Worm (Caenorhabditis elegans) whole organism, L3 larva: ENCODE measurements around the gene mdt-1.2.
A peak's percentile ranks its signal among the peaks of the same experiment; 100 is the strongest.

Experiments used
- ZK546.5 ChIP-seq: sonication (generic microtip); optimal IDR thresholded peaks from 2 replicates; lab custom pipeline; 2017; ENCODE audit warnings: missing biosample characterization, missing genetic modification characterization
- aly-2 ChIP-seq: fragments of 150-350 bp; optimal IDR thresholded peaks from 2 replicates; lab custom pipeline; 2014; ENCODE audit warnings: missing biosample characterization, missing genetic modification characterization
- ceh-16 ChIP-seq: sonication (generic microtip); optimal IDR thresholded peaks from 2 replicates; lab custom pipeline; 2017; ENCODE audit warnings: missing biosample characterization, missing genetic modification characterization
- ceh-28 ChIP-seq: fragments of 150-350 bp; optimal IDR thresholded peaks from 2 replicates; lab custom pipeline; 2014; ENCODE audit warnings: missing biosample characterization, missing genetic modification reagents, missing genetic modification characterization
- ceh-9 ChIP-seq: sonication (generic microtip); optimal IDR thresholded peaks from 2 replicates; lab custom pipeline; 2018; ENCODE audit warnings: missing biosample characterization, missing genetic modification characterization
- daf-12 ChIP-seq: fragments of 150-350 bp; optimal IDR thresholded peaks from 2 replicates; lab custom pipeline; 2014; ENCODE audit warnings: missing biosample characterization, missing genetic modification reagents, missing genetic modification characterization
- egl-27 ChIP-seq: sonication (generic microtip); optimal IDR thresholded peaks from 4 replicates; lab custom pipeline; 2017; ENCODE audit warnings: missing biosample characterization, missing genetic modification reagents, missing genetic modification characterization
- egl-5 ChIP-seq: fragments of 150-350 bp; optimal IDR thresholded peaks from 2 replicates; lab custom pipeline; 2017; ENCODE audit warnings: missing biosample characterization, missing genetic modification reagents, missing genetic modification characterization, inconsistent platforms
- elt-1 ChIP-seq: fragments of 150-350 bp; optimal IDR thresholded peaks from 2 replicates; lab custom pipeline; 2014; ENCODE audit warnings: missing biosample characterization, missing genetic modification characterization
- elt-2 ChIP-seq: sonication (generic microtip); optimal IDR thresholded peaks from 2 replicates; lab custom pipeline; 2016; ENCODE audit warnings: missing genetic modification reagents, mild to moderate bottlenecking, missing genetic modification characterization, missing compliant biosample characterization
- eor-1 ChIP-seq, 2 experiments: fragments of 150-350 bp; optimal IDR thresholded peaks; 2 replicates each; lab custom pipeline; 2014 to 2018; ENCODE audit warnings: missing biosample characterization in 2 of 2, missing genetic modification characterization in 2 of 2
- fkh-10 ChIP-seq: sonication (generic microtip); optimal IDR thresholded peaks from 2 replicates; lab custom pipeline; 2017; ENCODE audit warnings: missing biosample characterization, missing genetic modification reagents, missing genetic modification characterization
- fkh-2 ChIP-seq: fragments of 150-350 bp; optimal IDR thresholded peaks from 2 replicates; lab custom pipeline; 2014; ENCODE audit warnings: missing biosample characterization, missing genetic modification reagents, missing genetic modification characterization
- hmg-11 ChIP-seq: sonication (generic microtip); optimal IDR thresholded peaks from 2 replicates; lab custom pipeline; 2016; ENCODE audit warnings: missing genetic modification characterization, missing compliant biosample characterization
- lin-15B ChIP-seq: fragments of 150-350 bp; optimal IDR thresholded peaks from 2 replicates; lab custom pipeline; 2014; ENCODE audit warnings: missing biosample characterization, missing genetic modification characterization
- lin-39 ChIP-seq: fragments of 150-350 bp; optimal IDR thresholded peaks from 2 replicates; lab custom pipeline; 2018; ENCODE audit warnings: missing biosample characterization, missing genetic modification reagents, missing genetic modification characterization
- lsy-12 ChIP-seq: sonication (generic microtip); optimal IDR thresholded peaks from 2 replicates; lab custom pipeline; 2016; ENCODE audit warnings: mild to moderate bottlenecking, missing genetic modification characterization, missing compliant biosample characterization
- mml-1 ChIP-seq: fragments of 150-350 bp; sonication (generic microtip); optimal IDR thresholded peaks from 3 replicates; lab custom pipeline; 2014; ENCODE audit warnings: missing biosample characterization, missing genetic modification characterization
- nfya-1 ChIP-seq: sonication (generic microtip); optimal IDR thresholded peaks from 2 replicates; lab custom pipeline; 2017; ENCODE audit warnings: missing genetic modification characterization, mild to moderate bottlenecking, missing compliant biosample characterization, antibody characterized with exemption, moderate library complexity; ENCODE audit not compliant: insufficient read depth
- nhr-11 ChIP-seq: fragments of 150-350 bp; optimal IDR thresholded peaks from 2 replicates; lab custom pipeline; 2014; ENCODE audit warnings: missing biosample characterization, missing genetic modification characterization
- nhr-12 ChIP-seq: fragments of 150-350 bp; optimal IDR thresholded peaks from 2 replicates; lab custom pipeline; 2014; ENCODE audit warnings: missing biosample characterization, missing genetic modification characterization
- nhr-23 ChIP-seq: fragments of 150-350 bp; optimal IDR thresholded peaks from 2 replicates; lab custom pipeline; 2014; ENCODE audit warnings: missing biosample characterization, missing genetic modification reagents, missing genetic modification characterization
- nhr-237 ChIP-seq: fragments of 150-350 bp; optimal IDR thresholded peaks from 2 replicates; lab custom pipeline; 2014; ENCODE audit warnings: missing biosample characterization, missing genetic modification characterization
- nhr-25 ChIP-seq: sonication (generic microtip); optimal IDR thresholded peaks from 2 replicates; lab custom pipeline; 2017; ENCODE audit warnings: missing biosample characterization, missing genetic modification characterization
- nhr-28 ChIP-seq: fragments of 150-350 bp; optimal IDR thresholded peaks from 2 replicates; lab custom pipeline; 2014; ENCODE audit warnings: missing biosample characterization, missing genetic modification characterization
- nhr-43 ChIP-seq: sonication (generic microtip); optimal IDR thresholded peaks from 2 replicates; lab custom pipeline; 2016; ENCODE audit warnings: mild to moderate bottlenecking, missing genetic modification characterization, missing compliant biosample characterization; ENCODE audit not compliant: poor library complexity, severe bottlenecking
- nhr-67 ChIP-seq: fragments of 150-350 bp; optimal IDR thresholded peaks from 2 replicates; lab custom pipeline; 2014; ENCODE audit warnings: missing biosample characterization, missing genetic modification characterization
- nhr-76 ChIP-seq: fragments of 150-350 bp; sonication (generic microtip); optimal IDR thresholded peaks from 5 replicates; lab custom pipeline; 2014; ENCODE audit warnings: missing biosample characterization, missing genetic modification characterization
- nhr-77 ChIP-seq: fragments of 150-350 bp; optimal IDR thresholded peaks from 2 replicates; lab custom pipeline; 2014; ENCODE audit warnings: missing biosample characterization, missing genetic modification characterization
- pha-4 ChIP-seq: fragments of 150-350 bp; optimal IDR thresholded peaks from 2 replicates; lab custom pipeline; 2014; ENCODE audit warnings: missing biosample characterization, missing genetic modification reagents, missing genetic modification characterization
- pqm-1 ChIP-seq: fragments of 150-350 bp; optimal IDR thresholded peaks from 2 replicates; lab custom pipeline; 2017; ENCODE audit warnings: missing biosample characterization, missing genetic modification characterization, inconsistent platforms
- sea-2 ChIP-seq: fragments of 150-350 bp; sonication (generic microtip); optimal IDR thresholded peaks from 4 replicates; lab custom pipeline; 2014; ENCODE audit warnings: missing biosample characterization, missing genetic modification reagents, missing genetic modification characterization
- skn-1 ChIP-seq: fragments of 150-350 bp; optimal IDR thresholded peaks from 2 replicates; lab custom pipeline; 2014; ENCODE audit warnings: missing biosample characterization, missing genetic modification characterization
- snpc-4 ChIP-seq: fragments of 150-350 bp; optimal IDR thresholded peaks from 2 replicates; lab custom pipeline; 2014; ENCODE audit warnings: missing biosample characterization, missing genetic modification characterization
- tbx-2 ChIP-seq: sonication (generic microtip); optimal IDR thresholded peaks from 2 replicates; lab custom pipeline; 2016; ENCODE audit warnings: mild to moderate bottlenecking, missing genetic modification characterization, missing compliant biosample characterization
- unc-39 ChIP-seq: sonication (generic microtip); optimal IDR thresholded peaks from 4 replicates; lab custom pipeline; 2017; ENCODE audit warnings: missing biosample characterization, missing genetic modification characterization
- zag-1 ChIP-seq: fragments of 150-350 bp; optimal IDR thresholded peaks from 2 replicates; lab custom pipeline; 2014; ENCODE audit warnings: missing biosample characterization, missing genetic modification characterization
- ztf-11 ChIP-seq: fragments of 150-350 bp; optimal IDR thresholded peaks from 2 replicates; lab custom pipeline; 2014; ENCODE audit warnings: missing biosample characterization, missing genetic modification characterization
- ztf-4 ChIP-seq: fragments of 150-350 bp; optimal IDR thresholded peaks from 2 replicates; lab custom pipeline; 2014; ENCODE audit warnings: missing biosample characterization, missing genetic modification characterization

The mdt-1.2 gene

DNA sequence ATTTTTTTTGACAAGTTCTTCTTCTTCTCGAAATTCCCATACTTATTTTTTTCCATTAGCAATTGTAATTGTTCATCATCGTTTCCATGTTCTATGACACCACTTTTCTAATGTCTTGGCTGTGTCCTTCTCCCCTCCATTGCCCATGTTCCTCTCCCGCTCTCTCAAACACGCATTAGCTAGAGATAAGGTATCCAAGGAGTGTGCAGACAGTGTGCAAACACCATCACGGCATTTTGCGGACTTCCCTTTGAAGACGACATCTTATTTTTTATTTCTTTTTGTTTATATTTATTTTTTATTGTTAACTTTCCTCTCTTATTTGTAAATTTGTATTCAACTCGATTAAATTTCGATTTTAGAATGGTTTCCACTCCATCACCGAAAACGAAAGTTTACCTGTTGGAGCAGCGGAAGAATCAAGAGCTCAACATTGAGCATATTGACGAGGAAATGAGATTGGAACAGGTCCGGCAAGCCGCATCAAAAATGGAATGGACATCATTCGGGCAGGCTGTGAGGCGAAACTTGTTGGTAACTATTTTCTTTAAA lies at the start of gene mdt-1.2:
mdt-1.2 (plus strand) TSS at position 363 of the 552 bp plus-strand sequence.
- no peak for TF ChIP-seq ceh-16 (tag; lab: Kevin White, UChicago)
- TF ChIP-seq hmg-11: peak; percentile 84
- peak; percentile 62 for TF ChIP-seq lin-39 (tag; lab: Kevin White, UChicago)
- TF ChIP-seq nhr-11 (tag; lab: Kevin White, UChicago): no peak
- peak; percentile 52 for TF ChIP-seq nhr-23 (tag; lab: Kevin White, UChicago)
- TF ChIP-seq tbx-2 (tag; lab: Kevin White, UChicago): peak; percentile 54
- no peak for TF ChIP-seq nhr-76 (tag; lab: Kevin White, UChicago)
- peak; percentile 58 for TF ChIP-seq pqm-1
- no peak for TF ChIP-seq unc-39 (tag; lab: Kevin White, UChicago)
- peak; percentile 48 for TF ChIP-seq nhr-43 (tag; lab: Kevin White, UChicago)
- no peak for TF ChIP-seq nhr-28 (tag; lab: Kevin White, UChicago)
- no peak for TF ChIP-seq fkh-2 (tag; lab: Kevin White, UChicago)
- TF ChIP-seq nhr-67 (tag; lab: Kevin White, UChicago): no peak
- TF ChIP-seq snpc-4 (tag; lab: Kevin White, UChicago): peak; percentile 65
- no peak for TF ChIP-seq fkh-10
- peak; percentile 62 for TF ChIP-seq nhr-25 (tag; lab: Kevin White, UChicago)
- TF ChIP-seq egl-5: peak; percentile 69
- TF ChIP-seq nfya-1 (tag; lab: Kevin White, UChicago): peak; percentile 84
- TF ChIP-seq egl-27: peak; percentile 17
- no peak for TF ChIP-seq zag-1 (tag; lab: Kevin White, UChicago)
- TF ChIP-seq aly-2 (tag; lab: Kevin White, UChicago): no peak
- TF ChIP-seq eor-1 (tag; optimal IDR thresholded peaks at IDR 0.05; lab: Kevin White, UChicago): no peak
- peak; percentile 13 for TF ChIP-seq lsy-12 (tag; lab: Kevin White, UChicago)
- no peak for TF ChIP-seq daf-12 (tag; lab: Kevin White, UChicago)
- TF ChIP-seq skn-1 (tag; lab: Kevin White, UChicago): no peak
- no peak for TF ChIP-seq ZK546.5 (tag; lab: Kevin White, UChicago)
- TF ChIP-seq ztf-4: no peak
- TF ChIP-seq pha-4 (tag; lab: Kevin White, UChicago): peak; percentile 91
- peak; percentile 6 for TF ChIP-seq ceh-28
- TF ChIP-seq mml-1 (tag; lab: Kevin White, UChicago): no peak
- TF ChIP-seq nhr-12 (tag; lab: Kevin White, UChicago): no peak
- TF ChIP-seq ceh-9 (tag; lab: Kevin White, UChicago): no peak
- peak; percentile 24 for TF ChIP-seq elt-1
- peak; percentile 41 for TF ChIP-seq lin-15B (tag; lab: Kevin White, UChicago)
- peak; percentile 50 for TF ChIP-seq elt-2 (tag; lab: Kevin White, UChicago)
- no peak for TF ChIP-seq nhr-237 (tag; lab: Kevin White, UChicago)
- peak; percentile 67 for TF ChIP-seq sea-2

DNA sequence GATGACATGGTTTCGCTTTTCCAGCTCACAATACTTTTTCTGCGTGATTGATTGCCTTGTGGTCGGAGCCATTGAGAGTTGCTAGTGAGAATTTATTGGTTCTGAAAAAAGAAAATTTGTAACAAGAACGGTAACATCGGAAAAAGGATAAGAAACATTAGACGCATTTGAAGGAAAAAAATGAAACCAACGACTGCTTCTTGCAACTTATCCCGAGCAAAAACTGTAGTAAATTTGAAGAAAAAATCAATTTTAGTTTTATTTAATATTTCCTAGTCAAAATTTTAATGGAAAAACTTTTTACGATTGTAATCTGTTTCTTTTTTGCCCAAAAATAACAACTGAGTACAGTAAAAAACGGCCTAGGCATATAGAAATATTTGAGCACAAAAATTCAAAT lies 43.7 kb upstream of the mdt-1.2 start, which contains the start of gene lido-4:
lido-4 (minus strand) TSS at position 101 of the 400 bp plus-strand sequence.
- TF ChIP-seq nhr-77 (no peak), egl-5 (no peak), skn-1 (tag; lab: Kevin White, UChicago) (no peak), tbx-2 (tag; lab: Kevin White, UChicago) (no peak), daf-12 (tag; lab: Kevin White, UChicago) (no peak), nhr-43 (tag; lab: Kevin White, UChicago) (no peak), lin-15B (tag; lab: Kevin White, UChicago) (no peak), fkh-10 (no peak), nhr-237 (tag; lab: Kevin White, UChicago) (no peak), lin-39 (tag; lab: Kevin White, UChicago) (no peak), fkh-2 (tag; lab: Kevin White, UChicago) (no peak), pha-4 (tag; lab: Kevin White, UChicago) (no peak), zag-1 (tag; lab: Kevin White, UChicago) (no peak), ztf-11 (tag; lab: Kevin White, UChicago) (no peak), ztf-4 (no peak), nhr-23 (tag; lab: Kevin White, UChicago) (no peak), elt-1 (no peak), ceh-9 (tag; lab: Kevin White, UChicago) (no peak)
- TF ChIP-seq, all 47 proteins: peak for 0
